Worm (Caenorhabditis elegans): ENCODE results near the gene Y105C5B.17.

Y105C5B.17 gene

DNA sequence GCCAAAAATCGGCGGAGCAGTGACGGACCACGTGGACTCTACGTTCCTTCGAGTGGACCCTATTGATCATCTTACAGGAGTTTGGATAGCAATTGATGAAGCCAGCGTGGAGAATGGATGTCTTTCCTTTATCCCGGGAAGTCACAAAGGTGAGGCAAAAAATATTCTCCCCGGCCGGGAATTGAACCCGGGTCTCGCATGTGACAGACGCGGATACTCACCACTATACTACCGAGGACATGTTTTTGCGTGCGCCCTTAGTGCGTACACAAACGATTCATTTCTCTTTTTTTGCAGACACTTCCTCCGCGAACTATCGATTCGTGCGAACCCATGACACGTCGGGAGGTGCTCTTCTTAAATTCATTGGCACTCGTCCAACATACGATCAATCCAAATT is 31.7 kb upstream of the Y105C5B.17 start (continued):
- TF ChIP-seq dpl-1 (GFP tag; optimal IDR thresholded peaks at IDR 0.05) (no peak), nhr-90 (tag; optimal IDR thresholded peaks at IDR 0.05) (peak; percentile 54), B0261.1 (tag; optimal IDR thresholded peaks at IDR 0.05) (peak; percentile 56), F22D6.2 (tag; optimal IDR thresholded peaks at IDR 0.05) (no peak), ama-1 (optimal IDR thresholded peaks at IDR 0.05) (no peak), ama-1 (GFP tag; optimal IDR thresholded peaks at IDR 0.05) (peak in 1 of 2 experiments; percentile 66), pbrm-1 (GFP tag; IDR thresholded peaks at IDR 0.05) (peak; percentile 9; the same call in 1 of the 2 replicates), attf-6 (GFP tag; IDR thresholded peaks at IDR 0.05) (peak; percentile 98), ets-4 (GFP tag; optimal IDR thresholded peaks at IDR 0.05) (peak; percentile 16), bed-1 (GFP tag; IDR thresholded peaks at IDR 0.05) (no peak), ccch-3 (GFP tag; optimal IDR thresholded peaks at IDR 0.05) (no peak), efl-1 (GFP tag; optimal IDR thresholded peaks at IDR 0.05) (no peak), lir-1 (GFP tag; conservative IDR thresholded peaks at IDR 0.05) (no peak), madf-8 (GFP tag; conservative IDR thresholded peaks at IDR 0.05) (no peak), pha-4 (tag; optimal IDR thresholded peaks at IDR 0.05) (no peak), snpc-1.1 (tag; optimal IDR thresholded peaks at IDR 0.05; ENCODE audit: insufficient read depth) (peak; percentile 61), lin-54 (GFP tag; optimal IDR thresholded peaks at IDR 0.05) (peak; percentile 59), tbp1 (GFP tag; optimal IDR thresholded peaks at IDR 0.05) (peak; percentile 91), Y56A3A.18 (GFP tag; IDR thresholded peaks at IDR 0.05) (peak; percentile 89), madf-10 (tag; optimal IDR thresholded peaks at IDR 0.05) (no peak), sdz-38 (tag; optimal IDR thresholded peaks at IDR 0.05) (no peak), nfya-1 (tag; optimal IDR thresholded peaks at IDR 0.05; ENCODE audit: borderline replicate concordance, insufficient read depth) (no peak), F39B2.1 (GFP tag; IDR thresholded peaks at IDR 0.05) (no peak), F57C9.4 (tag; optimal IDR thresholded peaks at IDR 0.05) (no peak), mes-4 (tag; optimal IDR thresholded peaks at IDR 0.05) (peak; percentile 17), ceh-79 (tag; optimal IDR thresholded peaks at IDR 0.05) (no peak), aptf-3 (GFP tag; IDR thresholded peaks at IDR 0.05) (peak; percentile 84; the same call in 1 of the 2 replicates), him-1 (tag; optimal IDR thresholded peaks at IDR 0.05) (peak; percentile 46), ceh-91 (GFP tag; IDR thresholded peaks at IDR 0.05) (no peak), mcd-1 (GFP tag; IDR thresholded peaks at IDR 0.05) (0 out of 2 replicates have a peak, but pooled peaks have one; percentile 14), ztf-3 (GFP tag; optimal IDR thresholded peaks at IDR 0.05) (no peak), atf-7 (tag; optimal IDR thresholded peaks at IDR 0.05) (peak; percentile 1), nhr-27 (tag; optimal IDR thresholded peaks at IDR 0.05) (no peak), zfh-2 (GFP tag; conservative IDR thresholded peaks at IDR 0.05) (no peak), egl-44 (GFP tag; IDR thresholded peaks at IDR 0.05) (peak; percentile 39; the same call in 1 of the 2 replicates), rec-8 (tag; optimal IDR thresholded peaks at IDR 0.05) (peak in 1 of 2 experiments; percentile 70), madf-6 (GFP tag; IDR thresholded peaks at IDR 0.05) (peak; percentile 39; the same call in 1 of the 2 replicates), gei-17 (GFP tag; optimal IDR thresholded peaks at IDR 0.05) (no peak), cebp-1 (GFP tag; IDR thresholded peaks at IDR 0.05) (0 out of 2 replicates have a peak, but pooled peaks have one; percentile 33), cebp-1 (tag; optimal IDR thresholded peaks at IDR 0.05) (no peak), Y67H2A.10 (GFP tag; conservative IDR thresholded peaks at IDR 0.05) (no peak), die-1 (tag; optimal IDR thresholded peaks at IDR 0.05) (peak; percentile 77), somi-1 (GFP tag; optimal IDR thresholded peaks at IDR 0.05) (peak; percentile 14), ztf-28 (GFP tag; IDR thresholded peaks at IDR 0.05) (no peak), C17E4.6 (GFP tag; IDR thresholded peaks at IDR 0.05) (no peak), F10E7.11 (tag; optimal IDR thresholded peaks at IDR 0.05) (peak; percentile 25), tbx-9 (tag; optimal IDR thresholded peaks at IDR 0.05; ENCODE audit: borderline replicate concordance) (no peak), B0035.1 (tag; optimal IDR thresholded peaks at IDR 0.05) (no peak), B0019.2 (GFP tag; conservative IDR thresholded peaks at IDR 0.05) (0 out of 2 replicates have a peak, but pooled peaks have one; percentile 7)
